Worm (Caenorhabditis elegans) whole organism, L1 larva: ENCODE data around the gene F21C10.4.

ENCODE experiments used
- C34B4.2 ChIP-seq: sonication (generic microtip); optimal IDR thresholded peaks from 2 replicates; lab custom pipeline; 2017; ENCODE audit warnings: mild to moderate bottlenecking, missing genetic modification characterization, missing compliant biosample characterization
- F16B12.6 ChIP-seq: fragments of 150-350 bp; optimal IDR thresholded peaks from 2 replicates; lab custom pipeline; 2014; ENCODE audit warnings: missing biosample characterization, missing genetic modification characterization
- Y116A8C.19 ChIP-seq: sonication (generic microtip); optimal IDR thresholded peaks from 2 replicates; lab custom pipeline; 2016; ENCODE audit warnings: missing compliant biosample characterization, missing genetic modification characterization, borderline replicate concordance
- aly-2 ChIP-seq: fragments of 150-350 bp; optimal IDR thresholded peaks from 2 replicates; lab custom pipeline; 2014; ENCODE audit warnings: missing biosample characterization, missing genetic modification characterization
- ama-1 ChIP-seq: fragments of 150-350 bp; optimal IDR thresholded peaks from 2 replicates; lab custom pipeline; 2014
- ceh-8 ChIP-seq: fragments of 200-800 bp; sonication (Bioruptor generic); optimal IDR thresholded peaks from 2 replicates; lab custom pipeline; 2018; ENCODE audit warnings: mild to moderate bottlenecking, missing genetic modification characterization, moderate library complexity, missing compliant biosample characterization
- ceh-82 ChIP-seq, 3 experiments: fragments of 150-350 bp in 1 of 3; sonication (generic microtip) in 2 of 3; optimal IDR thresholded peaks; 2 replicates each; lab custom pipeline; 2014 to 2017; ENCODE audit warnings: missing biosample characterization in 3 of 3, missing genetic modification characterization in 3 of 3
- ceh-88 ChIP-seq: fragments of 200-800 bp; sonication (Bioruptor generic); IDR thresholded peaks from 2 replicates; pipeline ENCODE4 v1.3.6; 2022; ENCODE audit warnings: missing genetic modification characterization, missing compliant biosample characterization
- ces-1 ChIP-seq: fragments of 150-350 bp; optimal IDR thresholded peaks from 2 replicates; lab custom pipeline; 2014; ENCODE audit warnings: missing biosample characterization, missing genetic modification reagents, missing genetic modification characterization
- dsc-1 ChIP-seq: sonication (generic microtip); optimal IDR thresholded peaks from 2 replicates; lab custom pipeline; 2016; ENCODE audit warnings: mild to moderate bottlenecking, missing genetic modification characterization, missing compliant biosample characterization
- efl-3 ChIP-seq: fragments of 200-800 bp; sonication (Bioruptor generic); optimal IDR thresholded peaks from 2 replicates; lab custom pipeline; 2018; ENCODE audit warnings: mild to moderate bottlenecking, missing genetic modification characterization, missing compliant biosample characterization
- egl-27 ChIP-seq, 2 experiments: fragments of 150-350 bp in 1 of 2; sonication (generic microtip); optimal IDR thresholded peaks; 3 replicates each; lab custom pipeline; 2017 to 2018; ENCODE audit warnings: missing biosample characterization in 2 of 2, missing genetic modification characterization in 2 of 2, missing genetic modification reagents in 2 of 2
- ets-5 ChIP-seq: fragments of 200-800 bp; sonication (Bioruptor generic); IDR thresholded peaks from 2 replicates; pipeline ENCODE4 v1.3.6; 2022; ENCODE audit warnings: missing genetic modification characterization, missing compliant biosample characterization
- fkh-10 ChIP-seq: sonication (generic microtip); optimal IDR thresholded peaks from 2 replicates; lab custom pipeline; 2017; ENCODE audit warnings: missing biosample characterization, missing genetic modification reagents, missing genetic modification characterization
- fkh-4 ChIP-seq: sonication (generic microtip); optimal IDR thresholded peaks from 2 replicates; lab custom pipeline; 2016; ENCODE audit warnings: missing compliant biosample characterization, missing genetic modification characterization, borderline replicate concordance
- fkh-8 ChIP-seq: sonication (generic microtip); optimal IDR thresholded peaks from 2 replicates; lab custom pipeline; 2016; ENCODE audit warnings: mild to moderate bottlenecking, missing genetic modification characterization, missing compliant biosample characterization
- fos-1 ChIP-seq: fragments of 150-350 bp; optimal IDR thresholded peaks from 2 replicates; lab custom pipeline; 2014; ENCODE audit warnings: missing biosample characterization, missing genetic modification characterization
- hlh-17 ChIP-seq: fragments of 200-800 bp; sonication (Bioruptor generic); optimal IDR thresholded peaks from 2 replicates; lab custom pipeline; 2018; ENCODE audit warnings: missing genetic modification characterization, mild to moderate bottlenecking, missing compliant biosample characterization, moderate library complexity, borderline replicate concordance
- hlh-4 ChIP-seq: sonication (generic microtip); optimal IDR thresholded peaks from 2 replicates; lab custom pipeline; 2016; ENCODE audit warnings: mild to moderate bottlenecking, missing genetic modification characterization, missing compliant biosample characterization
- jun-1 ChIP-seq: fragments of 150-350 bp; optimal IDR thresholded peaks from 2 replicates; lab custom pipeline; 2014; ENCODE audit warnings: missing biosample characterization, missing genetic modification reagents, missing genetic modification characterization
- lin-14 ChIP-seq: fragments of 200-800 bp; sonication (Bioruptor generic); optimal IDR thresholded peaks from 2 replicates; lab custom pipeline; 2018; ENCODE audit warnings: mild to moderate bottlenecking, missing genetic modification characterization, moderate library complexity, missing compliant biosample characterization
- lin-39 ChIP-seq: fragments of 150-350 bp; optimal IDR thresholded peaks from 2 replicates; lab custom pipeline; 2014; ENCODE audit warnings: missing biosample characterization, missing genetic modification reagents, missing genetic modification characterization
- lir-3 ChIP-seq: sonication (generic microtip); optimal IDR thresholded peaks from 2 replicates; lab custom pipeline; 2016; ENCODE audit warnings: mild to moderate bottlenecking, missing genetic modification characterization, moderate library complexity, missing compliant biosample characterization; ENCODE audit not compliant: poor library complexity
- lsy-2 ChIP-seq, 2 experiments: fragments of 150-350 bp; optimal IDR thresholded peaks; 2 replicates each; lab custom pipeline; 2014; ENCODE audit warnings: missing biosample characterization in 2 of 2, missing genetic modification characterization in 2 of 2
- mdl-1 ChIP-seq, 2 experiments: fragments of 150-350 bp; optimal IDR thresholded peaks; 2 replicates each; lab custom pipeline; 2014 to 2017; ENCODE audit warnings: missing biosample characterization in 2 of 2, missing genetic modification characterization in 2 of 2, inconsistent platforms in 1 of 2
- mep-1 ChIP-seq: fragments of 150-350 bp; optimal IDR thresholded peaks from 2 replicates; lab custom pipeline; 2014; ENCODE audit warnings: missing biosample characterization, missing genetic modification characterization
- nhr-12 ChIP-seq: sonication (generic microtip); optimal IDR thresholded peaks from 2 replicates; lab custom pipeline; 2017; ENCODE audit warnings: missing biosample characterization, missing genetic modification characterization
- nhr-19 ChIP-seq: fragments of 200-800 bp; sonication (Bioruptor generic); conservative IDR thresholded peaks from 2 replicates; pipeline ENCODE4 v1.3.6; 2022; ENCODE audit warnings: missing genetic modification characterization, missing compliant biosample characterization
- nhr-20 ChIP-seq: sonication (generic microtip); optimal IDR thresholded peaks from 2 replicates; lab custom pipeline; 2016; ENCODE audit warnings: mild to moderate bottlenecking, missing genetic modification characterization, missing compliant biosample characterization
- nhr-237 ChIP-seq: fragments of 150-350 bp; optimal IDR thresholded peaks from 2 replicates; lab custom pipeline; 2014; ENCODE audit warnings: missing biosample characterization, missing genetic modification characterization
- nhr-28 ChIP-seq: fragments of 150-350 bp; optimal IDR thresholded peaks from 2 replicates; lab custom pipeline; 2014; ENCODE audit warnings: missing biosample characterization, missing genetic modification characterization
- nhr-84 ChIP-seq: sonication (generic microtip); optimal IDR thresholded peaks from 2 replicates; lab custom pipeline; 2017; ENCODE audit warnings: missing biosample characterization, missing genetic modification characterization
- nhr-85 ChIP-seq: sonication (generic microtip); peaks from one replicate; lab custom pipeline; 2016; ENCODE audit warnings: missing genetic modification characterization, inconsistent platforms, missing compliant biosample characterization
- nhr-90 ChIP-seq: sonication (generic microtip); optimal IDR thresholded peaks from 2 replicates; lab custom pipeline; 2016; ENCODE audit warnings: mild to moderate bottlenecking, missing genetic modification characterization, missing compliant biosample characterization; ENCODE audit not compliant: poor library complexity
- pax-3 ChIP-seq: fragments of 200-800 bp; sonication (Bioruptor generic); optimal IDR thresholded peaks from 2 replicates; lab custom pipeline; 2018; ENCODE audit warnings: mild to moderate bottlenecking, missing genetic modification characterization, moderate library complexity, missing compliant biosample characterization
- rnt-1 ChIP-seq: sonication (generic microtip); optimal IDR thresholded peaks from 2 replicates; lab custom pipeline; 2016; ENCODE audit warnings: mild to moderate bottlenecking, missing genetic modification characterization, moderate library complexity, missing compliant biosample characterization
- snpc-4 ChIP-seq: fragments of 150-350 bp; optimal IDR thresholded peaks from 2 replicates; lab custom pipeline; 2014; ENCODE audit warnings: missing biosample characterization, missing genetic modification characterization
- snu-23 ChIP-seq: sonication (generic microtip); optimal IDR thresholded peaks from 2 replicates; lab custom pipeline; 2016; ENCODE audit warnings: missing genetic modification characterization, missing compliant biosample characterization
- sox-4 ChIP-seq: sonication (generic microtip); optimal IDR thresholded peaks from 2 replicates; lab custom pipeline; 2016; ENCODE audit warnings: missing genetic modification characterization, missing compliant biosample characterization
- sup-37 ChIP-seq: fragments of 200-800 bp; sonication (Bioruptor generic); optimal IDR thresholded peaks from 2 replicates; lab custom pipeline; 2018; ENCODE audit warnings: mild to moderate bottlenecking, missing genetic modification characterization, missing compliant biosample characterization
- swsn-7 ChIP-seq: sonication (generic microtip); optimal IDR thresholded peaks from 2 replicates; lab custom pipeline; 2016; ENCODE audit warnings: missing genetic modification characterization, missing compliant biosample characterization
- tbx-2 ChIP-seq: sonication (generic microtip); optimal IDR thresholded peaks from 2 replicates; lab custom pipeline; 2016; ENCODE audit warnings: missing genetic modification characterization, missing compliant biosample characterization
- tlp-1 ChIP-seq: fragments of 150-350 bp; optimal IDR thresholded peaks from 2 replicates; lab custom pipeline; 2014; ENCODE audit warnings: missing biosample characterization, missing genetic modification characterization
- unc-130 ChIP-seq: fragments of 150-350 bp; optimal IDR thresholded peaks from 2 replicates; lab custom pipeline; 2017; ENCODE audit warnings: missing biosample characterization, missing genetic modification characterization, inconsistent platforms
- unc-30 ChIP-seq: sonication (generic microtip); optimal IDR thresholded peaks from 2 replicates; lab custom pipeline; 2017; ENCODE audit warnings: missing biosample characterization, missing genetic modification characterization
- unc-62 ChIP-seq: fragments of 150-350 bp; optimal IDR thresholded peaks from 2 replicates; lab custom pipeline; 2014; ENCODE audit warnings: missing biosample characterization, missing genetic modification reagents, missing genetic modification characterization
- unc-86 ChIP-seq: sonication (generic microtip); optimal IDR thresholded peaks from 2 replicates; lab custom pipeline; 2016; ENCODE audit warnings: missing genetic modification characterization, missing compliant biosample characterization
- unc-98 ChIP-seq: fragments of 200-800 bp; sonication (Bioruptor generic); IDR thresholded peaks from 2 replicates; pipeline ENCODE4 v1.3.6; 2022; ENCODE audit warnings: missing genetic modification characterization, missing compliant biosample characterization
- zag-1 ChIP-seq: fragments of 150-350 bp; optimal IDR thresholded peaks from 2 replicates; lab custom pipeline; 2014; ENCODE audit warnings: missing biosample characterization, missing genetic modification characterization
- ztf-11 ChIP-seq, 2 experiments: sonication (generic microtip); optimal IDR thresholded peaks; 2 replicates each; lab custom pipeline; 2016 to 2017; ENCODE audit warnings: missing genetic modification characterization in 2 of 2, missing biosample characterization in 1 of 2, missing compliant biosample characterization in 1 of 2

The F21C10.4 gene

DNA sequence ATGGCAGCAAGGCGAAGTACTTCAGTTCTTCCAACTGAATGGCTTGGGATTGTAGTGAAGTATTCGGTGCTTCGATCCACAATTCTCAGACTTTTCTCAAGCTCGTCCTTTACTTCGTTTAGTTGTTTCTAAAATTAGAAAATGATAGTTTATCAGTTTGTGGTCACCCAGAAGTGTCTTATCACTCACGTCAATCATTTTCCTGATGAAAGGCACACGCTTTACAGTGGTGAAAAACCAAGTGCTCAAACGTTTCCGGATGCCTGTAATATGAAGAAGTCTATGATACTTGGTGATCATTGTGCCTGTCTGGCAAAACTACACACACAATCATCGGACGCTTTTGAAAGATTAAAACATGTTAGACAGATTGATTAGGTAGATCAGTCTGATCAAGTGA lies 19.8 kb downstream of the F21C10.4 start (continued):
- TF ChIP-seq unc-62 (GFP tag; lab: Kevin White, UChicago) (no peak), ceh-88 (GFP tag; lab: Robert Waterston, UW) (no peak)

DNA sequence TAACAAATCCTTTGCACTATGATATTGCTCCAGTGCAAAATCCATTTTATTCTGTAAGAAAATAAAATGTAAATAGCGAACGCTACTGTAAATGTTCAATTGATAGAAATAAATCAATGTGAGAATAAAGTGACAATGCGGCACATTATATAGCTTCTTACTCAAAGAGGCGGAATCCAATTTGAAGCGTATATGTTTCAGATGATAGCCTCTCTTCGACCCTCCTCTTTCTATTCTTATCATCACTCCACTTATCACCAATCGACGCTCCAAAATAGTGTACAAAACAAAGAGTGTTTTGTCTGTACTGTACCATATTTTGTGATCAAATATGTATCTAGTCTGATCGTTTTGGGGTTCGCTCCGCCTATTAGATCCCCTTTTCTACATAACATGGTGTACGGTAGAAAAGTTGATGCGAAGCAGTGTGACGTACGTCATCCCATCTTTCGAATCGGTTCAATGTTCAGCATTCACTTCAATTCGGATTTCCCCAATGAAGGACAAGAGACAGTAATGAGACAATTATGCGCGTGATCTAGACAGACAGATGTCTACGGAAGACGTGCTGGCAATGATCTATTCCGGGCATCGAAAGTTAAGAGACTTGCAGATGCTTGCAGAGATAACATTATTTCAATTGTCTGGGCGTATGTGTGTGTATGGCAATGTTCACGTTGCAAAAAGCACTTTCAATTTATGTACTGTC lies 20.6 kb downstream of the F21C10.4 start, which contains the start of gene spl-2:
TSS of gene spl-2 (minus strand) at position 51 of the 709 bp plus-strand sequence.
- TF ChIP-seq ces-1 (GFP tag; lab: Kevin White, UChicago) (no peak), nhr-28 (tag; lab: Kevin White, UChicago) (no peak), ets-5 (GFP tag; lab: Robert Waterston, UW) (no peak), snu-23 (GFP tag; lab: Kevin White, UChicago) (peak; percentile 35), hlh-17 (GFP tag; lab: Kevin White, UChicago) (no peak), ceh-8 (no peak), Y116A8C.19 (no peak), lin-14 (GFP tag; lab: Kevin White, UChicago) (peak; percentile 83), nhr-85 (tag; lab: Kevin White, UChicago) (peak; percentile 98), tbx-2 (peak; percentile 17), nhr-12 (tag; lab: Kevin White, UChicago) (no peak), lin-39 (tag; lab: Kevin White, UChicago) (no peak), nhr-90 (tag; lab: Kevin White, UChicago) (peak; percentile 29), ama-1 (lab: Kevin White, UChicago) (no peak), fos-1 (tag; lab: Kevin White, UChicago) (no peak), fkh-8 (tag; lab: Kevin White, UChicago) (no peak), nhr-20 (tag; lab: Kevin White, UChicago) (peak; percentile 70), sox-4 (no peak), lsy-2 (tag; optimal IDR thresholded peaks at IDR 0.05; lab: Kevin White, UChicago) (no peak), F16B12.6 (tag; lab: Kevin White, UChicago) (no peak), fkh-10 (GFP tag; lab: Kevin White, UChicago) (no peak), unc-86 (tag; lab: Kevin White, UChicago) (no peak), ztf-11 (tag; optimal IDR thresholded peaks at IDR 0.05; lab: Kevin White, UChicago) (no peak), dsc-1 (tag; lab: Kevin White, UChicago) (no peak), mep-1 (tag; lab: Kevin White, UChicago) (peak; percentile 27), aly-2 (tag; lab: Kevin White, UChicago) (no peak), ceh-88 (GFP tag; lab: Robert Waterston, UW) (no peak), zag-1 (no peak), nhr-19 (GFP tag; lab: Robert Waterston, UW) (peak; percentile 17; the same call in 1 of the 2 replicates), lir-3 (no peak), egl-27 (tag; optimal IDR thresholded peaks at IDR 0.05; lab: Kevin White, UChicago) (no peak), ceh-82 (tag; optimal IDR thresholded peaks at IDR 0.05; lab: Kevin White, UChicago) (no peak), snpc-4 (tag; lab: Kevin White, UChicago) (no peak), tlp-1 (no peak), rnt-1 (tag; lab: Kevin White, UChicago) (no peak), swsn-7 (tag; lab: Kevin White, UChicago) (no peak), jun-1 (no peak), unc-62 (GFP tag; lab: Kevin White, UChicago) (no peak), C34B4.2 (tag; lab: Kevin White, UChicago) (no peak), nhr-84 (tag; lab: Kevin White, UChicago) (no peak), hlh-4 (tag; lab: Kevin White, UChicago) (no peak), nhr-237 (no peak), mdl-1 (tag; optimal IDR thresholded peaks at IDR 0.05; lab: Kevin White, UChicago) (peak in 1 of 2 experiments; percentile 4), unc-30 (no peak), fkh-4 (no peak), pax-3 (tag; lab: Kevin White, UChicago) (no peak), unc-130 (tag; lab: Kevin White, UChicago) (no peak), efl-3 (no peak), sup-37 (GFP tag; lab: Kevin White, UChicago) (no peak), unc-98 (GFP tag; lab: Robert Waterston, UW) (no peak)
